Worm (Caenorhabditis elegans): ENCODE data around the gene M03B6.5.

M03B6.5 gene

ce11 chrX:13864191-13864590, 20.4 kb downstream of the M03B6.5 start, which contains the start of gene M03B6.3:
TSS of gene M03B6.3 (minus strand) at chrX:13864292.
- TF ChIP-seq unc-62 (GFP tag; optimal IDR thresholded peaks at IDR 0.05) (no peak), nhr-23 (tag; optimal IDR thresholded peaks at IDR 0.05) (peak; percentile 3)

ce11 chrX:13871110-13871509, 27.3 kb downstream of the M03B6.5 start:
- TF ChIP-seq egl-5 (tag; optimal IDR thresholded peaks at IDR 0.05) (peak; percentile 17), fkh-10 (GFP tag; optimal IDR thresholded peaks at IDR 0.05) (no peak)

DNA sequence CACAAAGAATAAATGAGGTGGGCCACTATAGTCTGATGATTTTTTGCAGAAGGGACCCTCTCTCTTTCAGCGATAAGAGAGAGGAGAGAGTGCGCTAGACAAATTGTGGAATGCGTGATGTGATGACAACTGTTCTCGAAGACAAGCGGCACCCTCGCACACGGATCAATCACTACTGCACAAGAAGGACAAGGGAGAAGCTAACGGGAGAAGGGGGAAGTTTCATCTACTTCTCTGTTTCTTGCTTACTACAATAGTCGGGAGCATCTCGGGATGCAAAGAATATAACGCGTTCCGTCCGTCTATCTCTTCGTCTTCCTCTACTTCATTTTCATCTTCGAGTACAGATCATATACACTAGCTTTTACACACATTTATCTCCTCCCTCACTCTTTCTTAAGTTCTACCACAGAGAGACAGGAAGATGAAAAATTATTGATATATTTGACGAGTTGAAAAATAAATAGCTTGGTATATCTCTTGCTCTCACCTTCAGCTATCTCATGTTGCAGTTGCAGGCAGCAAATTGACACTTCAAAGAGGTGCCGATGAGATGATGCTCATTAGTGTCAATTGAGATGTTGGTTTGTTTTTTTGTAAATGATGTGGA, 29.7 kb downstream of the M03B6.5 start:
- TF ChIP-seq egl-5 (tag; optimal IDR thresholded peaks at IDR 0.05) (peak; percentile 77), ceh-28 (tag; optimal IDR thresholded peaks at IDR 0.05) (no peak)

DNA sequence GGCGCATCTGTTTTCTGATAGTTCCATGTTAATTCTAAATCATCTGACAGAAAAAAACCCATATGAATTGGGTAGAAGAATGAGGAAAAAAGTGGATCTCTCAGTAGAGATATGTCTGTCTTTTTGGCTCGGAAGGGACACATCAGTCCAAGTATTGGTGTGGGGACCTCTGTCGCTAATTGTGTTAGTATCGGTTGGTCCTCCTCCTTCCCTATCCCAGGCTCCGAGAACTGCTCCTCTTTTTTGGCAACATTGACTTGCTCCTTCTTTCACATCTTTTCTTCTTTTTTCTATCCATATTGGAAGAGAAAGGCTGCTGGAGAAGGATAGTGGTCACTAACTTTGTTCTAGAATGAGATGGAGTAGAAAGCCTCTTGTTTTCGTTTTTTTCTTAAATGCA, 32.1 kb downstream of the M03B6.5 start:
- TF ChIP-seq jun-1 (tag; optimal IDR thresholded peaks at IDR 0.05) (no peak), unc-39 (tag; optimal IDR thresholded peaks at IDR 0.05) (peak; percentile 9), nhr-25 (tag; optimal IDR thresholded peaks at IDR 0.05) (no peak)

DNA sequence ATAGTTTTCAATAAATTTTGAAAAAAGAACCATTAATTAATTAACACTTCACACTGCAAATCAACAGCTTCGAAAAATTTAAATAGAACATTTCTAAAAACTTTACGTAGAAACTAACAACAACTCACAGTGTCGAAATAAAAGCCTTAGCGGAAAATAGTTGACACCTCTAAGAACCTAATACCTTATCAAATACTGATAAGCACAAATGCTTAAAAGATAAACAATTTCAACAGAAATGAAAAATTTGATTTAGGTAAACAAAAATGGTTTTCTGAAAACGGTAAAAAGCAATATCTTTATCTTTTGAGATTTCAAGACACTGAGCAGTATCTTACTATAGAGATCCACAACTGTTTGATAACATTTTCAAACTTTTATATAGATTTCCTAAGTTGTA, 33.1 kb downstream of the M03B6.5 start:
- peak; percentile 46 for TF ChIP-seq elt-2 (tag; optimal IDR thresholded peaks at IDR 0.05)
- TF ChIP-seq ama-1 (optimal IDR thresholded peaks at IDR 0.05), result no peak

DNA sequence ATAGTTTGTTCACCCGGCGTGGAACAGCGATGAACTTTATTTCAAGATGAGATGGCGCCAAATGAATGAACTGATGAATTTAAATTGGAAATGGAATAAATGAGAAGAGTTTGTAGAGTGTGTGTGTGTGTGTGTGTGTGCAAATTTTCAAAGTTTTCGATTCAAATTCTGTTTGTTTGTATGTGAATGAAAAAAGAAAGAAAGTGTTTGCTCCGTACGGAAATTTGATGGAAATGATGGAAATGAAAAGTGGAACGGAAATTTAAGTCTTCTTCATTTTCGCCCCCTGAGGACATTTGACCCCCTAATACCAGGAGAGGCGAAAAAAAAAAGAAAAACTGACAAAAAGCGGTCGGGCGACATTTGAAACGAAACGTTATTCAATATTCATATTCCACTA, 34.3 kb downstream of the M03B6.5 start:
- TF ChIP-seq unc-62 (GFP tag; optimal IDR thresholded peaks at IDR 0.05), result no peak
- no peak for TF ChIP-seq fkh-2 (tag; optimal IDR thresholded peaks at IDR 0.05)
- TF ChIP-seq fos-1 (tag; optimal IDR thresholded peaks at IDR 0.05), result no peak
- no peak for TF ChIP-seq daf-12 (tag; optimal IDR thresholded peaks at IDR 0.05)
- TF ChIP-seq lin-39 (tag; optimal IDR thresholded peaks at IDR 0.05), result no peak
- no peak for TF ChIP-seq ceh-28 (tag; optimal IDR thresholded peaks at IDR 0.05)
- no peak for TF ChIP-seq nhr-11 (tag; optimal IDR thresholded peaks at IDR 0.05)
- TF ChIP-seq nfya-1 (tag; optimal IDR thresholded peaks at IDR 0.05; ENCODE audit: insufficient read depth), result no peak
- no peak for TF ChIP-seq elt-2 (tag; optimal IDR thresholded peaks at IDR 0.05)
- no peak for TF ChIP-seq pqm-1 (tag; optimal IDR thresholded peaks at IDR 0.05)
- TF ChIP-seq sea-2 (GFP tag; optimal IDR thresholded peaks at IDR 0.05), result no peak
- no peak for TF ChIP-seq nhr-76 (tag; optimal IDR thresholded peaks at IDR 0.05)
- no peak for TF ChIP-seq egl-27 (tag; optimal IDR thresholded peaks at IDR 0.05)
- no peak for TF ChIP-seq lin-15B (tag; optimal IDR thresholded peaks at IDR 0.05)
- no peak for TF ChIP-seq nhr-23 (tag; optimal IDR thresholded peaks at IDR 0.05)
- no peak for TF ChIP-seq unc-39 (tag; optimal IDR thresholded peaks at IDR 0.05)
- no peak for TF ChIP-seq tbx-2 (tag; optimal IDR thresholded peaks at IDR 0.05)
- no peak for TF ChIP-seq nhr-43 (tag; optimal IDR thresholded peaks at IDR 0.05; ENCODE audit: poor library complexity, severe bottlenecking)

ce11 chrX:13881760-13882369, 38.1 kb downstream of the M03B6.5 start:
- TF ChIP-seq egl-27 (tag; optimal IDR thresholded peaks at IDR 0.05) (no peak), aly-2 (tag; optimal IDR thresholded peaks at IDR 0.05) (no peak), snpc-4 (tag; optimal IDR thresholded peaks at IDR 0.05) (no peak), nhr-23 (tag; optimal IDR thresholded peaks at IDR 0.05) (no peak), eor-1 (tag; optimal IDR thresholded peaks at IDR 0.05) (no peak), elt-3 (tag; optimal IDR thresholded peaks at IDR 0.05) (no peak), nhr-25 (tag; optimal IDR thresholded peaks at IDR 0.05) (no peak), lin-39 (tag; optimal IDR thresholded peaks at IDR 0.05) (no peak), nhr-11 (tag; optimal IDR thresholded peaks at IDR 0.05) (no peak), nhr-76 (tag; optimal IDR thresholded peaks at IDR 0.05) (no peak), ZK546.5 (tag; optimal IDR thresholded peaks at IDR 0.05) (no peak), unc-39 (tag; optimal IDR thresholded peaks at IDR 0.05) (no peak), sea-2 (GFP tag; optimal IDR thresholded peaks at IDR 0.05) (no peak), ama-1 (optimal IDR thresholded peaks at IDR 0.05) (no peak), unc-62 (GFP tag; optimal IDR thresholded peaks at IDR 0.05) (no peak), daf-12 (tag; optimal IDR thresholded peaks at IDR 0.05) (no peak), egl-5 (tag; optimal IDR thresholded peaks at IDR 0.05) (no peak), pha-4 (tag; optimal IDR thresholded peaks at IDR 0.05) (no peak), zag-1 (tag; optimal IDR thresholded peaks at IDR 0.05) (no peak)

All from whole organism, L3 larva.